Fruit fly (Drosophila melanogaster) whole organism, adult: ENCODE data around the gene CG10055.

ENCODE experiments used
- CG11617 ChIP-seq: fragments of 200-800 bp; sonication (Bioruptor generic); optimal IDR thresholded peaks from 2 replicates; lab custom pipeline; 2017; ENCODE audit warnings: mild to moderate bottlenecking, missing biosample characterization, missing genetic modification reagents, missing genetic modification characterization
- CG12768 ChIP-seq: fragments of 200-800 bp; sonication (Bioruptor generic); optimal IDR thresholded peaks from 2 replicates; lab custom pipeline; 2017; ENCODE audit warnings: missing biosample characterization, missing genetic modification characterization, mild to moderate bottlenecking, moderate library complexity, missing genetic modification reagents
- CG14711 ChIP-seq: fragments of 200-800 bp; sonication (Bioruptor generic); optimal IDR thresholded peaks from 2 replicates; lab custom pipeline; 2018; ENCODE audit warnings: missing biosample characterization, mild to moderate bottlenecking, missing genetic modification characterization, moderate library complexity
- CG1620 ChIP-seq: fragments of 200-800 bp; sonication (Bioruptor generic); optimal IDR thresholded peaks from 2 replicates; lab custom pipeline; 2016; ENCODE audit warnings: missing biosample characterization, missing genetic modification characterization
- CG33017 ChIP-seq: fragments of 200-800 bp; sonication (Bioruptor generic); optimal IDR thresholded peaks from 2 replicates; lab custom pipeline; 2018; ENCODE audit warnings: missing biosample characterization, mild to moderate bottlenecking, missing genetic modification characterization, moderate library complexity
- CG5204 ChIP-seq: fragments of 200-800 bp; sonication (Bioruptor generic); optimal IDR thresholded peaks from 2 replicates; lab custom pipeline; 2016; ENCODE audit warnings: missing biosample characterization, missing genetic modification characterization
- CG7045 ChIP-seq: fragments of 200-800 bp; sonication (Bioruptor generic); optimal IDR thresholded peaks from 2 replicates; lab custom pipeline; 2017; ENCODE audit warnings: missing biosample characterization, mild to moderate bottlenecking, missing genetic modification characterization
- CG7101 ChIP-seq: fragments of 200-800 bp; sonication (Bioruptor generic); optimal IDR thresholded peaks from 2 replicates; lab custom pipeline; 2018; ENCODE audit warnings: missing biosample characterization, mild to moderate bottlenecking, missing genetic modification characterization, moderate library complexity
- Clk ChIP-seq: fragments of 200-800 bp; sonication (Bioruptor generic); optimal IDR thresholded peaks from 2 replicates; lab custom pipeline; 2017; ENCODE audit warnings: missing biosample characterization, missing genetic modification characterization
- Crg-1 ChIP-seq: fragments of 200-800 bp; sonication (Bioruptor generic); optimal IDR thresholded peaks from 2 replicates; lab custom pipeline; 2016; ENCODE audit warnings: missing biosample characterization, missing genetic modification characterization
- Hr96 ChIP-seq: fragments of 200-800 bp; sonication (Bioruptor generic); optimal IDR thresholded peaks from 2 replicates; lab custom pipeline; 2016; ENCODE audit warnings: missing biosample characterization, missing genetic modification characterization
- Mnt ChIP-seq: fragments of 200-800 bp; sonication (Bioruptor generic); optimal IDR thresholded peaks from 2 replicates; lab custom pipeline; 2016; ENCODE audit warnings: missing biosample characterization, mild to moderate bottlenecking, missing genetic modification characterization
- bab1 ChIP-seq: fragments of 200-800 bp; sonication (Bioruptor generic); optimal IDR thresholded peaks from 3 replicates; lab custom pipeline; 2019; ENCODE audit warnings: missing biosample characterization, mild to moderate bottlenecking, missing genetic modification characterization, moderate library complexity
- cic ChIP-seq: fragments of 200-800 bp; sonication (Bioruptor generic); optimal IDR thresholded peaks from 2 replicates; lab custom pipeline; 2017; ENCODE audit warnings: missing biosample characterization, mild to moderate bottlenecking, missing genetic modification characterization, moderate library complexity
- cnc ChIP-seq, 2 experiments: fragments of >200 bp; optimal IDR thresholded peaks; 2 replicates each; lab custom pipeline; 2017
- kay ChIP-seq: fragments of 200-800 bp; sonication (Bioruptor generic); peaks from one replicate; lab custom pipeline; 2016; ENCODE audit warnings: missing biosample characterization, missing genetic modification characterization, borderline replicate concordance
- ovo ChIP-seq: fragments of 200-800 bp; sonication (Bioruptor generic); optimal IDR thresholded peaks from 2 replicates; lab custom pipeline; 2016; ENCODE audit warnings: missing biosample characterization, missing genetic modification characterization
- pad ChIP-seq: fragments of 200-800 bp; sonication (Bioruptor generic); optimal IDR thresholded peaks from 3 replicates; lab custom pipeline; 2017; ENCODE audit warnings: missing biosample characterization, missing genetic modification characterization, mild to moderate bottlenecking, moderate library complexity, missing genetic modification reagents
- tj ChIP-seq: fragments of 200-800 bp; sonication (Bioruptor generic); optimal IDR thresholded peaks from 3 replicates; lab custom pipeline; 2017; ENCODE audit warnings: missing biosample characterization, mild to moderate bottlenecking, missing genetic modification characterization, moderate library complexity
- toe ChIP-seq: fragments of 200-800 bp; sonication (Bioruptor generic); optimal IDR thresholded peaks from 2 replicates; lab custom pipeline; 2016; ENCODE audit warnings: missing biosample characterization, missing genetic modification characterization

CG10055 gene

dm6 chr3R:7172978-7173377, 13.5 kb downstream of the CG10055 start:
- TF ChIP-seq CG7045 (GFP tag; lab: Kevin White, UChicago) = no peak
- no peak for TF ChIP-seq tj (GFP tag; lab: Kevin White, UChicago)
- TF ChIP-seq ovo (GFP tag; lab: Kevin White, UChicago) = no peak
- TF ChIP-seq CG1620 = no peak
- TF ChIP-seq CG33017 (tag; lab: Kevin White, UChicago) = no peak
- TF ChIP-seq cnc (optimal IDR thresholded peaks at IDR 0.05; lab: Kevin White, UChicago) = no peak
- no peak for TF ChIP-seq pad (GFP tag; lab: Kevin White, UChicago)
- TF ChIP-seq CG7101 = no peak
- no peak for TF ChIP-seq CG11617 (GFP tag; lab: Kevin White, UChicago)
- TF ChIP-seq bab1 (GFP tag; lab: Kevin White, UChicago) = no peak
- no peak for TF ChIP-seq CG5204 (GFP tag; lab: Kevin White, UChicago)
- TF ChIP-seq CG14711 (tag; lab: Kevin White, UChicago) = no peak
- TF ChIP-seq CG12768 (GFP tag; lab: Kevin White, UChicago) = no peak
- TF ChIP-seq Clk = no peak
- TF ChIP-seq Hr96 = no peak
- TF ChIP-seq kay (GFP tag; lab: Kevin White, UChicago) = no peak
- no peak for TF ChIP-seq Crg-1 (GFP tag; lab: Kevin White, UChicago)
- no peak for TF ChIP-seq cic (GFP tag; lab: Kevin White, UChicago)
- no peak for TF ChIP-seq toe (GFP tag; lab: Kevin White, UChicago)
- TF ChIP-seq Mnt (GFP tag; lab: Kevin White, UChicago) = no peak

- TF ChIP-seq tj (GFP tag; lab: Kevin White, UChicago) (no peak), Mnt (GFP tag; lab: Kevin White, UChicago) (no peak), toe (GFP tag; lab: Kevin White, UChicago) (no peak), Hr96 (no peak), CG12768 (GFP tag; lab: Kevin White, UChicago) (no peak), Clk (no peak), cic (GFP tag; lab: Kevin White, UChicago) (no peak), CG1620 (no peak), CG5204 (GFP tag; lab: Kevin White, UChicago) (no peak), CG7045 (GFP tag; lab: Kevin White, UChicago) (no peak), bab1 (GFP tag; lab: Kevin White, UChicago) (no peak), kay (GFP tag; lab: Kevin White, UChicago) (no peak), Crg-1 (GFP tag; lab: Kevin White, UChicago) (no peak), CG14711 (tag; lab: Kevin White, UChicago) (no peak), pad (GFP tag; lab: Kevin White, UChicago) (no peak), CG7101 (no peak), ovo (GFP tag; lab: Kevin White, UChicago) (no peak)
Measured at dm6 chr3R:7171384-7172099, 14.9 kb downstream of the CG10055 start.

dm6 chr3R:7169927-7170326, 16.5 kb downstream of the CG10055 start:
- no peak for TF ChIP-seq toe (GFP tag; lab: Kevin White, UChicago)
- no peak for TF ChIP-seq CG12768 (GFP tag; lab: Kevin White, UChicago)
- TF ChIP-seq Hr96 = no peak
- TF ChIP-seq Mnt (GFP tag; lab: Kevin White, UChicago) = no peak
- TF ChIP-seq Clk = no peak
- TF ChIP-seq CG5204 (GFP tag; lab: Kevin White, UChicago) = no peak
- TF ChIP-seq CG33017 (tag; lab: Kevin White, UChicago) = no peak

dm6 chr3R:7162356-7163289, 23.9 kb downstream of the CG10055 start, which contains the start of gene sas:
TSS of gene sas (plus strand) at chr3R:7162808.
- TF ChIP-seq pad (GFP tag; lab: Kevin White, UChicago) (no peak), toe (GFP tag; lab: Kevin White, UChicago) (no peak), CG5204 (GFP tag; lab: Kevin White, UChicago) (no peak), kay (GFP tag; lab: Kevin White, UChicago) (no peak), CG11617 (GFP tag; lab: Kevin White, UChicago) (no peak), CG1620 (no peak)

- TF ChIP-seq kay (GFP tag; lab: Kevin White, UChicago) (no peak), CG33017 (tag; lab: Kevin White, UChicago) (no peak), pad (GFP tag; lab: Kevin White, UChicago) (no peak), bab1 (GFP tag; lab: Kevin White, UChicago) (no peak), CG14711 (tag; lab: Kevin White, UChicago) (no peak)
Measured at dm6 chr3R:7159615-7160014, 26.9 kb downstream of the CG10055 start.

dm6 chr3R:7157102-7157501, 29.4 kb downstream of the CG10055 start:
- TF ChIP-seq CG5204 (GFP tag; lab: Kevin White, UChicago) (no peak), toe (GFP tag; lab: Kevin White, UChicago) (no peak), Clk (no peak), tj (GFP tag; lab: Kevin White, UChicago) (no peak), CG1620 (no peak), CG11617 (GFP tag; lab: Kevin White, UChicago) (no peak), ovo (GFP tag; lab: Kevin White, UChicago) (no peak), CG14711 (tag; lab: Kevin White, UChicago) (no peak), CG12768 (GFP tag; lab: Kevin White, UChicago) (no peak), CG7101 (no peak), cnc (optimal IDR thresholded peaks at IDR 0.05; lab: Kevin White, UChicago) (no peak)
